Fruit fly (Drosophila melanogaster) whole organism, embryonic: ENCODE data around the gene vas.
A peak's percentile ranks its signal among the peaks of the same experiment; 100 is the strongest.

Experiments
- ATbp ChIP-seq: fragments of 200-800 bp; sonication (Bioruptor generic); optimal IDR thresholded peaks from 2 replicates; lab custom pipeline; 2017; ENCODE audit warnings: missing biosample characterization, mild to moderate bottlenecking, missing genetic modification characterization, missing genetic modification reagents
- Aef1 ChIP-seq: fragments of 200-800 bp; sonication (Bioruptor generic); IDR thresholded peaks from 3 replicates; pipeline ENCODE4 v1.3.6; 2022; ENCODE audit warnings: missing biosample characterization, missing genetic modification characterization
- Asciz ChIP-seq: fragments of 200-800 bp; sonication (Bioruptor generic); optimal IDR thresholded peaks from 2 replicates; lab custom pipeline; 2017; ENCODE audit warnings: missing biosample characterization, mild to moderate bottlenecking, missing genetic modification characterization, missing genetic modification reagents
- CG11085 ChIP-seq: fragments of 200-800 bp; sonication (Bioruptor generic); IDR thresholded peaks from 2 replicates; pipeline ENCODE4 v1.3.6; 2022; ENCODE audit warnings: missing biosample characterization, missing genetic modification characterization
- CG13123 ChIP-seq: fragments of 200-800 bp; sonication (Bioruptor generic); optimal IDR thresholded peaks from 2 replicates; lab custom pipeline; 2016; ENCODE audit warnings: missing biosample characterization, missing genetic modification characterization
- CG15269 ChIP-seq: fragments of 200-800 bp; sonication (Bioruptor generic); optimal IDR thresholded peaks from 2 replicates; lab custom pipeline; 2018; ENCODE audit warnings: missing biosample characterization, mild to moderate bottlenecking, missing genetic modification characterization, moderate library complexity
- CG1602 ChIP-seq: fragments of 200-800 bp; sonication (Bioruptor generic); optimal IDR thresholded peaks from 3 replicates; lab custom pipeline; 2016; ENCODE audit warnings: missing biosample characterization, missing genetic modification characterization
- CG17802 ChIP-seq: fragments of 200-800 bp; sonication (Bioruptor generic); optimal IDR thresholded peaks from 2 replicates; lab custom pipeline; 2018; ENCODE audit warnings: missing biosample characterization, mild to moderate bottlenecking, missing genetic modification characterization, moderate library complexity
- CG18599 ChIP-seq: fragments of 200-800 bp; sonication (Bioruptor generic); optimal IDR thresholded peaks from 3 replicates; lab custom pipeline; 2017; ENCODE audit warnings: missing biosample characterization, missing genetic modification characterization, mild to moderate bottlenecking, moderate library complexity, missing genetic modification reagents
- CG2120 ChIP-seq: fragments of 200-800 bp; sonication (Bioruptor generic); optimal IDR thresholded peaks from 3 replicates; lab custom pipeline; 2016; ENCODE audit warnings: missing biosample characterization, missing genetic modification characterization
- CG3065 ChIP-seq: fragments of 200-800 bp; sonication (Bioruptor generic); optimal IDR thresholded peaks from 2 replicates; lab custom pipeline; 2016; ENCODE audit warnings: missing biosample characterization, missing genetic modification characterization
- CG32767 ChIP-seq: fragments of 200-800 bp; sonication (Bioruptor generic); IDR thresholded peaks from 2 replicates; pipeline ENCODE4 v1.3.6; 2022; ENCODE audit warnings: missing biosample characterization, missing genetic modification characterization
- CG4707 ChIP-seq: fragments of 200-800 bp; sonication (Bioruptor generic); optimal IDR thresholded peaks from 2 replicates; lab custom pipeline; 2018; ENCODE audit warnings: missing biosample characterization, mild to moderate bottlenecking, missing genetic modification characterization, moderate library complexity
- CG4854 ChIP-seq: fragments of 200-800 bp; sonication (Bioruptor generic); optimal IDR thresholded peaks from 2 replicates; lab custom pipeline; 2016; ENCODE audit warnings: missing biosample characterization, missing genetic modification characterization, inconsistent platforms
- CG7372 ChIP-seq: fragments of 200-800 bp; sonication (Bioruptor generic); IDR thresholded peaks from 2 replicates; pipeline ENCODE4 v1.3.6; 2022; ENCODE audit warnings: missing biosample characterization, missing genetic modification characterization
- CG7839 ChIP-seq: fragments of 200-800 bp; sonication (Bioruptor generic); optimal IDR thresholded peaks from 3 replicates; lab custom pipeline; 2018; ENCODE audit warnings: missing biosample characterization, mild to moderate bottlenecking, missing genetic modification characterization, moderate library complexity
- CG7928 ChIP-seq: fragments of 200-800 bp; sonication (Bioruptor generic); optimal IDR thresholded peaks from 2 replicates; lab custom pipeline; 2017; ENCODE audit warnings: missing biosample characterization, mild to moderate bottlenecking, missing genetic modification characterization
- CG8290 ChIP-seq, 3 experiments: fragments of 200-800 bp; sonication (Bioruptor generic); optimal IDR thresholded peaks; 2 replicates each; lab custom pipeline; 2016 to 2019; ENCODE audit warnings: missing biosample characterization in 3 of 3, missing genetic modification characterization in 3 of 3, mild to moderate bottlenecking in 2 of 3, moderate library complexity in 1 of 3
- CG8388 ChIP-seq: fragments of 200-800 bp; sonication (Bioruptor generic); optimal IDR thresholded peaks from 2 replicates; lab custom pipeline; 2019; ENCODE audit warnings: missing biosample characterization, mild to moderate bottlenecking, missing genetic modification characterization, moderate library complexity
- Chrac-16 ChIP-seq: fragments of 200-800 bp; sonication (Bioruptor generic); optimal IDR thresholded peaks from 3 replicates; lab custom pipeline; 2016; ENCODE audit warnings: missing biosample characterization, missing genetic modification characterization
- Dip3 ChIP-seq: fragments of 200-800 bp; sonication (Bioruptor generic); optimal IDR thresholded peaks from 3 replicates; lab custom pipeline; 2016; ENCODE audit warnings: missing biosample characterization, missing genetic modification characterization
- Fer2 ChIP-seq: fragments of 200-800 bp; sonication (Bioruptor generic); optimal IDR thresholded peaks from 2 replicates; lab custom pipeline; 2018; ENCODE audit warnings: missing biosample characterization, mild to moderate bottlenecking, missing genetic modification characterization, moderate library complexity
- H15 ChIP-seq: fragments of 200-800 bp; sonication (Bioruptor generic); IDR thresholded peaks from 3 replicates; pipeline ENCODE4 v1.3.6; 2022; ENCODE audit warnings: missing biosample characterization, missing genetic modification characterization
- HLH3B ChIP-seq: fragments of 200-800 bp; sonication (Bioruptor generic); IDR thresholded peaks from 2 replicates; pipeline ENCODE4 v1.3.6; 2022; ENCODE audit warnings: missing biosample characterization, missing genetic modification characterization
- Hand ChIP-seq: fragments of 200-800 bp; sonication (Bioruptor generic); optimal IDR thresholded peaks from 2 replicates; lab custom pipeline; 2017; ENCODE audit warnings: mild to moderate bottlenecking, missing biosample characterization, missing genetic modification reagents, missing genetic modification characterization
- Sry-β ChIP-seq: fragments of 200-800 bp; sonication (Bioruptor generic); optimal IDR thresholded peaks from 2 replicates; lab custom pipeline; 2018; ENCODE audit warnings: missing biosample characterization, mild to moderate bottlenecking, missing genetic modification characterization, moderate library complexity
- Vsx1 ChIP-seq: fragments of 200-800 bp; sonication (Bioruptor generic); optimal IDR thresholded peaks from 2 replicates; lab custom pipeline; 2017; ENCODE audit warnings: missing biosample characterization, mild to moderate bottlenecking, missing genetic modification characterization, missing genetic modification reagents
- ab ChIP-seq: fragments of 200-800 bp; sonication (Bioruptor generic); optimal IDR thresholded peaks from 2 replicates; lab custom pipeline; 2016; ENCODE audit warnings: missing biosample characterization, missing genetic modification characterization
- ap ChIP-seq: fragments of 200-800 bp; sonication (Bioruptor generic); IDR thresholded peaks from 2 replicates; pipeline ENCODE4 v1.3.6; 2022; ENCODE audit warnings: missing biosample characterization, missing genetic modification characterization
- ara ChIP-seq: fragments of 200-800 bp; sonication (Bioruptor generic); IDR thresholded peaks from 2 replicates; pipeline ENCODE4 v1.3.6; 2022; ENCODE audit warnings: missing biosample characterization, missing genetic modification characterization
- az2 ChIP-seq: fragments of 200-800 bp; sonication (Bioruptor generic); optimal IDR thresholded peaks from 3 replicates; lab custom pipeline; 2016; ENCODE audit warnings: missing biosample characterization, missing genetic modification characterization
- bigmax ChIP-seq: fragments of 200-800 bp; sonication (Bioruptor generic); optimal IDR thresholded peaks from 2 replicates; lab custom pipeline; 2018; ENCODE audit warnings: missing biosample characterization, mild to moderate bottlenecking, missing genetic modification characterization
- crol ChIP-seq: fragments of 200-800 bp; sonication (Bioruptor generic); IDR thresholded peaks from 2 replicates; pipeline ENCODE4 v1.3.6; 2022; ENCODE audit warnings: missing biosample characterization, missing genetic modification characterization
- danr ChIP-seq: fragments of 200-800 bp; sonication (Bioruptor generic); IDR thresholded peaks from 2 replicates; pipeline ENCODE4 v1.3.6; 2022; ENCODE audit warnings: missing biosample characterization, missing genetic modification characterization
- dmrt99B ChIP-seq: fragments of 200-800 bp; sonication (Bioruptor generic); optimal IDR thresholded peaks from 2 replicates; lab custom pipeline; 2018; ENCODE audit warnings: missing biosample characterization, mild to moderate bottlenecking, missing genetic modification characterization, moderate library complexity
- ems ChIP-seq: fragments of 200-800 bp; sonication (Bioruptor generic); optimal IDR thresholded peaks from 3 replicates; lab custom pipeline; 2016; ENCODE audit warnings: missing biosample characterization, missing genetic modification characterization
- ewg ChIP-seq: fragments of 200-800 bp; sonication (Bioruptor generic); optimal IDR thresholded peaks from 3 replicates; lab custom pipeline; 2017; ENCODE audit warnings: mild to moderate bottlenecking, missing biosample characterization, missing genetic modification reagents, missing genetic modification characterization
- fd64A ChIP-seq: fragments of 200-800 bp; sonication (Bioruptor generic); optimal IDR thresholded peaks from 3 replicates; lab custom pipeline; 2018; ENCODE audit warnings: missing biosample characterization, mild to moderate bottlenecking, missing genetic modification characterization
- fd96Cb ChIP-seq: fragments of 200-800 bp; sonication (Bioruptor generic); optimal IDR thresholded peaks from 2 replicates; lab custom pipeline; 2018; ENCODE audit warnings: missing biosample characterization, mild to moderate bottlenecking, missing genetic modification characterization, moderate library complexity
- fu2 ChIP-seq: fragments of 200-800 bp; sonication (Bioruptor generic); optimal IDR thresholded peaks from 2 replicates; lab custom pipeline; 2016; ENCODE audit warnings: missing biosample characterization, missing genetic modification characterization
- gsb-n ChIP-seq: fragments of 200-800 bp; sonication (Bioruptor generic); optimal IDR thresholded peaks from 3 replicates; lab custom pipeline; 2018; ENCODE audit warnings: missing biosample characterization, mild to moderate bottlenecking, missing genetic modification characterization
- hb ChIP-seq: fragments of 200-800 bp; sonication (Bioruptor generic); IDR thresholded peaks from 3 replicates; pipeline ENCODE4 v1.3.6; 2022; ENCODE audit warnings: missing biosample characterization, missing genetic modification characterization; ENCODE audit not compliant: partially characterized antibody
- hbn ChIP-seq: fragments of 200-800 bp; sonication (Bioruptor generic); IDR thresholded peaks from 2 replicates; pipeline ENCODE4 v1.3.6; 2022; ENCODE audit warnings: missing biosample characterization, missing genetic modification characterization; ENCODE audit not compliant: partially characterized antibody
- ind ChIP-seq: fragments of 200-800 bp; sonication (Bioruptor generic); optimal IDR thresholded peaks from 3 replicates; lab custom pipeline; 2016; ENCODE audit warnings: missing biosample characterization, missing genetic modification characterization
- onecut ChIP-seq: fragments of 200-800 bp; sonication (Bioruptor generic); IDR thresholded peaks from 2 replicates; pipeline ENCODE4 v1.3.6; 2022; ENCODE audit warnings: missing biosample characterization, missing genetic modification characterization
- pita ChIP-seq: fragments of 200-800 bp; sonication (Bioruptor generic); optimal IDR thresholded peaks from 2 replicates; lab custom pipeline; 2017; ENCODE audit warnings: missing biosample characterization, mild to moderate bottlenecking, missing genetic modification characterization
- pum ChIP-seq: fragments of 200-800 bp; sonication (Bioruptor generic); optimal IDR thresholded peaks from 2 replicates; lab custom pipeline; 2016; ENCODE audit warnings: missing biosample characterization, missing genetic modification characterization
- sens-2 ChIP-seq: fragments of 200-800 bp; sonication (Bioruptor generic); IDR thresholded peaks from 2 replicates; pipeline ENCODE4 v1.3.6; 2022; ENCODE audit warnings: missing biosample characterization, missing genetic modification characterization
- sug ChIP-seq: fragments of 200-800 bp; optimal IDR thresholded peaks from 2 replicates; lab custom pipeline; 2019; ENCODE audit warnings: missing biosample characterization, mild to moderate bottlenecking, missing genetic modification characterization, moderate library complexity
- vfl ChIP-seq: fragments of 200-800 bp; sonication (Bioruptor generic); optimal IDR thresholded peaks from 2 replicates; lab custom pipeline; 2016; ENCODE audit warnings: missing biosample characterization, missing genetic modification characterization
- vnd ChIP-seq: fragments of 200-800 bp; sonication (Bioruptor generic); IDR thresholded peaks from 3 replicates; pipeline ENCODE4 v1.3.6; 2022; ENCODE audit warnings: missing biosample characterization, missing genetic modification characterization; ENCODE audit not compliant: partially characterized antibody

Gene vas

DNA sequence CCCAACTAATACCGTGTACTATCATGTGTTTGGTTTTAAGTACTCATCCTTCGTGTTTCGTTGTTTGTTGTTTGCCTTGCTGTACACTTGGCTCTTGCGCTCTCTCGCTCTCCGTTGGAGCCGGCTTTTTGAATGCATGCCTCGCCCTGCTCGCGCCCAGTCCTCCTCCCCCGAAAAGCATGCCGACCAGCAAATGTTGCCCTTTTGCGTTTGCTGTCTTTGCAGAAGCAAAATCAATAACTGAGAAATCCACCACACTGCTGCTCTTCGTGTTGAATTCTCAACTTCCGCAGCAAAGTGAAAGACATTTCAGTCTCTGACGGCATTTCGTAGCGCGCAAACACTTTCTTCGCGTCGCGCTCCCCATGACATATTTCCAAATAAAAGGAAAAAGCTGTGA, 13.0 kb downstream of the vas start, which contains the start of gene wwk:
TSS of gene wwk (plus strand) at position 312 of the 400 bp plus-strand sequence.
- TF ChIP-seq CG2120 (no peak), Vsx1 (GFP tag; lab: Kevin White, UChicago) (no peak), CG4854 (GFP tag; lab: Kevin White, UChicago) (no peak), bigmax (no peak), ems (GFP tag; lab: Kevin White, UChicago) (no peak), onecut (peak; percentile 98), hb (no peak), Asciz (no peak), ara (GFP tag; lab: Robert Waterston, UW) (no peak), CG8388 (GFP tag; lab: Kevin White, UChicago) (no peak), sens-2 (GFP tag; lab: Robert Waterston, UW) (no peak), ind (GFP tag; lab: Kevin White, UChicago) (no peak), ewg (GFP tag; lab: Kevin White, UChicago) (no peak), pum (no peak), CG11085 (GFP tag; lab: Robert Waterston, UW) (no peak), CG8290 (GFP tag; optimal IDR thresholded peaks at IDR 0.05; lab: Kevin White, UChicago) (no peak), CG8290 (tag; optimal IDR thresholded peaks at IDR 0.05; lab: Kevin White, UChicago) (no peak), HLH3B (0 out of 2 replicates have a peak, but pooled peaks have one; percentile 14), CG18599 (no peak), CG13123 (GFP tag; lab: Kevin White, UChicago) (no peak), fu2 (GFP tag; lab: Kevin White, UChicago) (no peak), fd64A (GFP tag; lab: Kevin White, UChicago) (no peak), Hand (no peak), CG15269 (no peak), CG7372 (GFP tag; lab: Robert Waterston, UW) (no peak), vfl (no peak), dmrt99B (tag; lab: Kevin White, UChicago) (no peak), CG7839 (no peak), Fer2 (no peak), Sry-β (no peak), Dip3 (GFP tag; lab: Kevin White, UChicago) (no peak), ATbp (GFP tag; lab: Kevin White, UChicago) (peak; percentile 33), vnd (GFP tag; lab: Robert Waterston, UW) (no peak), hbn (GFP tag; lab: Robert Waterston, UW) (no peak), ab (GFP tag; lab: Kevin White, UChicago) (no peak), H15 (GFP tag; lab: Robert Waterston, UW) (no peak), CG3065 (GFP tag; lab: Kevin White, UChicago) (no peak), CG4707 (no peak), pita (GFP tag; lab: Kevin White, UChicago) (no peak), CG7928 (GFP tag; lab: Kevin White, UChicago) (no peak), az2 (no peak), fd96Cb (tag; lab: Kevin White, UChicago) (no peak), gsb-n (tag; lab: Kevin White, UChicago) (no peak), ap (no peak), crol (peak; percentile 52; the same call in 1 of the 2 replicates), sug (tag; lab: Kevin White, UChicago) (no peak), CG17802 (tag; lab: Kevin White, UChicago) (no peak), danr (GFP tag; lab: Robert Waterston, UW) (no peak), Chrac-16 (GFP tag; lab: Kevin White, UChicago) (no peak), CG1602 (no peak), Aef1 (GFP tag; lab: Robert Waterston, UW) (no peak), CG32767 (GFP tag; lab: Robert Waterston, UW) (no peak)
